Worm (Caenorhabditis elegans) whole organism, L1 larva: ENCODE results near the gene K02H11.4.
"Not testable (repeated sequence)": the region's sequence is repeated elsewhere in the genome, so short reads cannot be mapped to it uniquely, and the experiment has no call there.

Source experiments
- aha-1 ChIP-seq: fragments of 150-350 bp; optimal IDR thresholded peaks from 2 replicates; lab custom pipeline; 2014; ENCODE audit warnings: missing biosample characterization, missing genetic modification characterization
- aly-2 ChIP-seq: fragments of 150-350 bp; optimal IDR thresholded peaks from 2 replicates; lab custom pipeline; 2014; ENCODE audit warnings: missing biosample characterization, missing genetic modification characterization
- ceh-82 ChIP-seq, 3 experiments: fragments of 150-350 bp in 1 of 3; sonication (generic microtip) in 2 of 3; optimal IDR thresholded peaks; 2 replicates each; lab custom pipeline; 2014 to 2017; ENCODE audit warnings: missing biosample characterization in 3 of 3, missing genetic modification characterization in 3 of 3
- ces-1 ChIP-seq: fragments of 150-350 bp; optimal IDR thresholded peaks from 2 replicates; lab custom pipeline; 2014; ENCODE audit warnings: missing biosample characterization, missing genetic modification reagents, missing genetic modification characterization
- egl-13 ChIP-seq: sonication (generic microtip); optimal IDR thresholded peaks from 2 replicates; lab custom pipeline; 2016; ENCODE audit warnings: missing genotype, missing genetic modification reagents, missing genetic modification characterization, missing compliant biosample characterization
- egl-27 ChIP-seq, 2 experiments: fragments of 150-350 bp in 1 of 2; sonication (generic microtip); optimal IDR thresholded peaks; 3 replicates each; lab custom pipeline; 2017 to 2018; ENCODE audit warnings: missing biosample characterization in 2 of 2, missing genetic modification characterization in 2 of 2, missing genetic modification reagents in 2 of 2
- lin-15B ChIP-seq: fragments of 150-350 bp; sonication (generic microtip); optimal IDR thresholded peaks from 3 replicates; lab custom pipeline; 2014; ENCODE audit warnings: missing biosample characterization, missing genetic modification characterization
- mdl-1 ChIP-seq, 2 experiments: fragments of 150-350 bp; optimal IDR thresholded peaks; 2 replicates each; lab custom pipeline; 2014 to 2017; ENCODE audit warnings: missing biosample characterization in 2 of 2, missing genetic modification characterization in 2 of 2, inconsistent platforms in 1 of 2
- nhr-19 ChIP-seq: fragments of 200-800 bp; sonication (Bioruptor generic); conservative IDR thresholded peaks from 2 replicates; pipeline ENCODE4 v1.3.6; 2022; ENCODE audit warnings: missing genetic modification characterization, missing compliant biosample characterization
- pqm-1 ChIP-seq: sonication (generic microtip); optimal IDR thresholded peaks from 3 replicates; lab custom pipeline; 2017; ENCODE audit warnings: missing biosample characterization, missing genetic modification characterization
- snpc-4 ChIP-seq: fragments of 150-350 bp; optimal IDR thresholded peaks from 2 replicates; lab custom pipeline; 2014; ENCODE audit warnings: missing biosample characterization, missing genetic modification characterization
- unc-62 ChIP-seq: fragments of 150-350 bp; optimal IDR thresholded peaks from 2 replicates; lab custom pipeline; 2014; ENCODE audit warnings: missing biosample characterization, missing genetic modification reagents, missing genetic modification characterization
- ztf-11 ChIP-seq, 2 experiments: sonication (generic microtip); optimal IDR thresholded peaks; 2 replicates each; lab custom pipeline; 2016 to 2017; ENCODE audit warnings: missing genetic modification characterization in 2 of 2, missing biosample characterization in 1 of 2, missing compliant biosample characterization in 1 of 2

DNA sequence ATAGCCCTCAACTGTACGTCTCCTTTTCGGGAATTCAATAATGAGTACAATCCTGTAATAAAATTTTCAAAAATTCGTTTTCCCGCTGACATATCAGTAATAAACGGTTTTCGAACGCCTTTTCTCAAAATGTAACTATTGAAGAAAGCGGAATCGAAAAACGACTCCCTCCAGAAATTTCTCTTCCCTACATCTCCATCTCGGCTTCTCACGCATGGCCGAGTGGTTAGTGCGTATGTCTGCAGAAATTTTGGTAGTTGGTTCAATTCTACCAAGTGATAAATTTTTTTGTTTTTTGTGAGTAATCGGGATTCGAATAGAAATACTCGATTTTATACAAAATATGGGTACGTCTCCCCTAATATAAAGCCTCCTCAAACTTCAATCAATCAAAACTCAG lies 30.1 kb upstream of the K02H11.4 start:
- not testable (repeated sequence) for TF ChIP-seq mdl-1 (tag; optimal IDR thresholded peaks at IDR 0.05; lab: Kevin White, UChicago); aly-2 (tag; lab: Kevin White, UChicago); unc-62 (GFP tag; lab: Kevin White, UChicago); pqm-1 (tag; lab: Kevin White, UChicago); egl-27 (tag; optimal IDR thresholded peaks at IDR 0.05; lab: Kevin White, UChicago); ztf-11 (tag; optimal IDR thresholded peaks at IDR 0.05; lab: Kevin White, UChicago); ceh-82 (tag; optimal IDR thresholded peaks at IDR 0.05; lab: Kevin White, UChicago); aha-1 (tag; lab: Kevin White, UChicago); lin-15B (tag; lab: Kevin White, UChicago); ces-1 (GFP tag; lab: Kevin White, UChicago); egl-13; snpc-4
- 0 out of 2 replicates have a peak, but pooled peaks have one; percentile 8 for TF ChIP-seq nhr-19 (GFP tag; lab: Robert Waterston, UW)
